Worm (Caenorhabditis elegans) whole organism, L2 larva: ENCODE results near the gene R08E3.3.

Experiments used
- C34F6.9 ChIP-seq: fragments of 150-350 bp; optimal IDR thresholded peaks from 2 replicates; lab custom pipeline; 2014; ENCODE audit warnings: missing biosample characterization, missing genetic modification characterization
- R02D3.7 ChIP-seq: fragments of 150-350 bp; optimal IDR thresholded peaks from 2 replicates; lab custom pipeline; 2014; ENCODE audit warnings: missing biosample characterization, missing genetic modification characterization
- Y55F3AM.14 ChIP-seq: fragments of 200-800 bp; sonication (Bioruptor generic); optimal IDR thresholded peaks from 2 replicates; lab custom pipeline; 2018; ENCODE audit warnings: mild to moderate bottlenecking, missing genetic modification characterization, missing compliant biosample characterization
- alr-1 ChIP-seq: fragments of 150-350 bp; optimal IDR thresholded peaks from 2 replicates; lab custom pipeline; 2014; ENCODE audit warnings: missing biosample characterization, missing genetic modification characterization
- aly-2 ChIP-seq: fragments of 150-350 bp; optimal IDR thresholded peaks from 2 replicates; lab custom pipeline; 2014; ENCODE audit warnings: missing biosample characterization, missing genetic modification characterization
- ama-1 ChIP-seq: fragments of 150-350 bp; optimal IDR thresholded peaks from 2 replicates; lab custom pipeline; 2018; ENCODE audit warnings: inconsistent platforms
- blmp-1 ChIP-seq: sonication (generic microtip); optimal IDR thresholded peaks from 2 replicates; lab custom pipeline; 2017; ENCODE audit warnings: missing genetic modification characterization, mild to moderate bottlenecking, missing compliant biosample characterization, antibody characterized with exemption, moderate library complexity; ENCODE audit not compliant: insufficient read depth
- ceh-16 ChIP-seq: fragments of 150-350 bp; optimal IDR thresholded peaks from 2 replicates; lab custom pipeline; 2014; ENCODE audit warnings: missing biosample characterization, missing genetic modification characterization
- ceh-82 ChIP-seq: fragments of 150-350 bp; optimal IDR thresholded peaks from 2 replicates; lab custom pipeline; 2014; ENCODE audit warnings: missing biosample characterization, missing genetic modification characterization
- crh-2 ChIP-seq: sonication (generic microtip); optimal IDR thresholded peaks from 2 replicates; lab custom pipeline; 2017; ENCODE audit warnings: missing biosample characterization, missing genetic modification characterization
- egl-27 ChIP-seq: sonication (generic microtip); optimal IDR thresholded peaks from 3 replicates; lab custom pipeline; 2017; ENCODE audit warnings: missing biosample characterization, missing genetic modification reagents, missing genetic modification characterization
- elt-1 ChIP-seq: fragments of 150-350 bp; optimal IDR thresholded peaks from 2 replicates; lab custom pipeline; 2014; ENCODE audit warnings: missing biosample characterization, missing genetic modification characterization
- gmeb-1 ChIP-seq: fragments of 150-350 bp; optimal IDR thresholded peaks from 2 replicates; lab custom pipeline; 2014; ENCODE audit warnings: missing biosample characterization, missing genetic modification characterization
- lin-11 ChIP-seq: fragments of 150-350 bp; sonication (generic microtip); optimal IDR thresholded peaks from 2 replicates; lab custom pipeline; 2014; ENCODE audit warnings: missing biosample characterization, missing genetic modification characterization, inconsistent platforms, mixed read lengths
- lin-13 ChIP-seq: fragments of 150-350 bp; optimal IDR thresholded peaks from 2 replicates; lab custom pipeline; 2014; ENCODE audit warnings: missing biosample characterization, missing genetic modification reagents, missing genetic modification characterization
- lin-39 ChIP-seq: fragments of 150-350 bp; optimal IDR thresholded peaks from 2 replicates; lab custom pipeline; 2014; ENCODE audit warnings: missing biosample characterization, missing genetic modification reagents, missing genetic modification characterization
- lsy-2 ChIP-seq, 2 experiments: fragments of 150-350 bp in 1 of 2; sonication (generic microtip) in 1 of 2; optimal IDR thresholded peaks; 2 replicates each; lab custom pipeline; 2014 to 2017; ENCODE audit warnings: missing biosample characterization in 2 of 2, missing genetic modification characterization in 2 of 2
- mab-5 ChIP-seq: fragments of 150-350 bp; optimal IDR thresholded peaks from 2 replicates; lab custom pipeline; 2014; ENCODE audit warnings: missing biosample characterization, missing genetic modification characterization
- mbf-1 ChIP-seq: sonication (generic microtip); optimal IDR thresholded peaks from 2 replicates; lab custom pipeline; 2017; ENCODE audit warnings: missing biosample characterization, missing genetic modification characterization
- mdl-1 ChIP-seq, 2 experiments: fragments of 150-350 bp in 1 of 2; sonication (generic microtip) in 1 of 2; optimal IDR thresholded peaks; 2 replicates each; lab custom pipeline; 2017; ENCODE audit warnings: missing biosample characterization in 2 of 2, missing genetic modification characterization in 2 of 2
- nhr-10 ChIP-seq: sonication (generic microtip); optimal IDR thresholded peaks from 2 replicates; lab custom pipeline; 2017; ENCODE audit warnings: missing biosample characterization, missing genetic modification characterization
- nhr-11 ChIP-seq: fragments of 150-350 bp; optimal IDR thresholded peaks from 2 replicates; lab custom pipeline; 2014; ENCODE audit warnings: missing biosample characterization, missing genetic modification characterization
- nhr-129 ChIP-seq: fragments of 150-350 bp; optimal IDR thresholded peaks from 2 replicates; lab custom pipeline; 2014; ENCODE audit warnings: missing biosample characterization, missing genetic modification characterization
- nhr-21 ChIP-seq: fragments of 150-350 bp; optimal IDR thresholded peaks from 2 replicates; lab custom pipeline; 2014; ENCODE audit warnings: missing biosample characterization, missing genetic modification characterization
- nhr-23 ChIP-seq: fragments of 150-350 bp; optimal IDR thresholded peaks from 2 replicates; lab custom pipeline; 2014; ENCODE audit warnings: missing biosample characterization, missing genetic modification reagents, missing genetic modification characterization
- nhr-237 ChIP-seq: fragments of 150-350 bp; optimal IDR thresholded peaks from 2 replicates; lab custom pipeline; 2014; ENCODE audit warnings: missing biosample characterization, missing genetic modification characterization
- nhr-25 ChIP-seq: fragments of 150-350 bp; sonication (generic microtip); optimal IDR thresholded peaks from 3 replicates; lab custom pipeline; 2014; ENCODE audit warnings: missing biosample characterization, missing genetic modification characterization
- nhr-6 ChIP-seq: fragments of 150-350 bp; optimal IDR thresholded peaks from 2 replicates; lab custom pipeline; 2014; ENCODE audit warnings: missing biosample characterization, missing genetic modification characterization
- nhr-77 ChIP-seq: fragments of 150-350 bp; optimal IDR thresholded peaks from 2 replicates; lab custom pipeline; 2014; ENCODE audit warnings: missing biosample characterization, missing genetic modification characterization
- peb-1 ChIP-seq: fragments of 150-350 bp; optimal IDR thresholded peaks from 2 replicates; lab custom pipeline; 2014; ENCODE audit warnings: missing biosample characterization, missing genetic modification characterization
- sem-4 ChIP-seq: fragments of 150-350 bp; optimal IDR thresholded peaks from 2 replicates; lab custom pipeline; 2014; ENCODE audit warnings: missing biosample characterization, missing genetic modification reagents, missing genetic modification characterization
- skn-1 ChIP-seq: sonication (generic microtip); optimal IDR thresholded peaks from 2 replicates; lab custom pipeline; 2017; ENCODE audit warnings: missing biosample characterization, missing genetic modification characterization
- sma-3 ChIP-seq: sonication (generic microtip); optimal IDR thresholded peaks from 2 replicates; lab custom pipeline; 2016; ENCODE audit warnings: missing genetic modification reagents, missing genetic modification characterization, missing compliant biosample characterization
- sma-9 ChIP-seq, 2 experiments: fragments of 150-350 bp in 1 of 2; sonication (generic microtip) in 1 of 2; optimal IDR thresholded peaks; 2 replicates each; lab custom pipeline; 2014 to 2016; ENCODE audit warnings: missing genetic modification characterization in 2 of 2, mild to moderate bottlenecking in 1 of 2, missing biosample characterization in 1 of 2, missing compliant biosample characterization in 1 of 2, missing genetic modification reagents in 1 of 2, moderate library complexity in 1 of 2
- snpc-4 ChIP-seq: fragments of 150-350 bp; optimal IDR thresholded peaks from 2 replicates; lab custom pipeline; 2014; ENCODE audit warnings: missing biosample characterization, missing genetic modification characterization
- unc-39 ChIP-seq: fragments of 150-350 bp; optimal IDR thresholded peaks from 2 replicates; lab custom pipeline; 2014; ENCODE audit warnings: missing biosample characterization, missing genetic modification characterization
- unc-55 ChIP-seq: fragments of 150-350 bp; sonication (generic microtip); optimal IDR thresholded peaks from 3 replicates; lab custom pipeline; 2014; ENCODE audit warnings: missing biosample characterization, missing genetic modification reagents, missing genetic modification characterization
- unc-62 ChIP-seq: fragments of 150-350 bp; optimal IDR thresholded peaks from 2 replicates; lab custom pipeline; 2014; ENCODE audit warnings: missing biosample characterization, missing genetic modification reagents, missing genetic modification characterization
- ztf-1 ChIP-seq: fragments of 200-800 bp; sonication (Bioruptor generic); conservative IDR thresholded peaks from 2 replicates; pipeline ENCODE4 v1.3.6; 2022; ENCODE audit warnings: missing genetic modification characterization, missing compliant biosample characterization
- ztf-11 ChIP-seq: sonication (generic microtip); optimal IDR thresholded peaks from 2 replicates; lab custom pipeline; 2017; ENCODE audit warnings: missing biosample characterization, missing genetic modification characterization
- ztf-4 ChIP-seq: fragments of 150-350 bp; optimal IDR thresholded peaks from 2 replicates; lab custom pipeline; 2014; ENCODE audit warnings: missing biosample characterization, missing genetic modification characterization

The R08E3.3 gene

DNA sequence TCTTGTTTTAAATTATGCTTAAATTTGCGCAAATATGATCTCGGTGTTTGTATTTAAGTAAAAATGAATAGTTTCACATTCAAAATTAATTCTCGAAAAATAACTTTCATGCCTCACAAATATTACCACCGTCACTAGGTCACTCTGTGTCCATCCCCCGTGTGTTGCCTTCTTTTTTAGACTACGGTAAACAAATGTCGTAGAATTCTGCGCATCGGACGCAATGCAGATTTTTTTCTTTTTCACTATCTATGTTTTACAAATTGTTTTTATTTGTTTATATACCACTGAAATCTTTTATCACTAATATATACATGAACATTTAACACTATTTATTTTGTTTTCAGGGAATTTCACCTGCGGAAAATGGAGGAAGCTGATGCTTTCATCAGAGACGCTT, at the start of gene R08E3.3:
R08E3.3 (plus strand) TSS at position 342 of the 400 bp plus-strand sequence.
- TF ChIP-seq nhr-237 (tag; lab: Kevin White, UChicago) (no peak), Y55F3AM.14 (GFP tag; lab: Kevin White, UChicago) (no peak), nhr-23 (tag; lab: Kevin White, UChicago) (no peak), unc-62 (GFP tag; lab: Kevin White, UChicago) (no peak), nhr-21 (tag; lab: Kevin White, UChicago) (peak; percentile 4), sem-4 (tag; lab: Kevin White, UChicago) (no peak), lin-11 (tag; lab: Kevin White, UChicago) (no peak), blmp-1 (tag; lab: Kevin White, UChicago) (no peak), egl-27 (tag; lab: Kevin White, UChicago) (no peak), ama-1 (lab: Kevin White, UChicago) (no peak), crh-2 (tag; lab: Kevin White, UChicago) (peak; percentile 40), ztf-11 (no peak), nhr-6 (tag; lab: Kevin White, UChicago) (no peak), mbf-1 (tag; lab: Kevin White, UChicago) (no peak), aly-2 (tag; lab: Kevin White, UChicago) (no peak), nhr-25 (no peak), sma-9 (GFP tag; optimal IDR thresholded peaks at IDR 0.05; lab: Kevin White, UChicago) (peak; percentile 9), sma-9 (tag; optimal IDR thresholded peaks at IDR 0.05; lab: Kevin White, UChicago) (no peak), lsy-2 (tag; optimal IDR thresholded peaks at IDR 0.05; lab: Kevin White, UChicago) (peak; percentile 84 to 97), R02D3.7 (tag; lab: Kevin White, UChicago) (no peak), alr-1 (tag; lab: Kevin White, UChicago) (no peak), sma-3 (GFP tag; lab: Kevin White, UChicago) (peak; percentile 3), unc-39 (tag; lab: Kevin White, UChicago) (no peak), nhr-129 (tag; lab: Kevin White, UChicago) (peak; percentile 47), elt-1 (tag; lab: Kevin White, UChicago) (no peak), peb-1 (tag; lab: Kevin White, UChicago) (no peak), C34F6.9 (tag; lab: Kevin White, UChicago) (peak; percentile 41), ztf-4 (no peak), skn-1 (no peak), mab-5 (no peak), ceh-16 (tag; lab: Kevin White, UChicago) (no peak), nhr-11 (tag; lab: Kevin White, UChicago) (no peak), lin-39 (no peak), unc-55 (GFP tag; lab: Kevin White, UChicago) (peak; percentile 43), nhr-10 (no peak), gmeb-1 (tag; lab: Kevin White, UChicago) (peak; percentile 37), snpc-4 (tag; lab: Kevin White, UChicago) (no peak)
- TF ChIP-seq, all 48 proteins: peak for 9

ce11 chrX:4769885-4770284, 48.5 kb upstream of the R08E3.3 start, which contains the start of gene npr-1:
TSS of gene npr-1 (minus strand) at chrX:4769985.
- TF ChIP-seq nhr-77 (tag; lab: Kevin White, UChicago) (no peak), snpc-4 (tag; lab: Kevin White, UChicago) (no peak), Y55F3AM.14 (GFP tag; lab: Kevin White, UChicago) (no peak), ztf-1 (GFP tag; lab: Robert Waterston, UW) (no peak), lin-39 (no peak), lin-11 (tag; lab: Kevin White, UChicago) (no peak), unc-62 (GFP tag; lab: Kevin White, UChicago) (no peak), ceh-82 (tag; lab: Kevin White, UChicago) (no peak)
- TF ChIP-seq, all 48 proteins: peak for 0

DNA sequence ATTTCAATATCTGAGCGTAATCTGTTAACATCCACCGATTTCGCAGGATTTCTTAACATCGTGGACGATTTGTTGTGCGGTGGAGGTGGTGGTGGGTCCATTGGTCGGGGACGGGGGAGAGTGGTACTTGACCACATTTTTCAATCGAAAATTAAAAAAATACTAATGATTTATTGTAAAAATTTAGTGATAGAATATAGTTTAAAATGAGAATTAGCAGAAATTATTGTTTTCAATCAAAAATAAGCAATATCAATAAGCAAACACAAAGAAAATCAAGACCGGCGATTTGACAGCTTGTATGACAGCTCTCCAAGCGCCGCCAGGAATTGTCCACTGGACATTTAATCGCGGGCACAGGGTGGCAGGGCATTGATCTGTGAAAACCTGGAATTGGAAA, 36.2 kb upstream of the R08E3.3 start, which contains the start of gene hum-10:
hum-10 (minus strand) TSS at position 101 of the 400 bp plus-strand sequence.
- TF ChIP-seq nhr-25: no peak
- no peak for TF ChIP-seq blmp-1 (tag; lab: Kevin White, UChicago)
- no peak for TF ChIP-seq ztf-4
- no peak for TF ChIP-seq peb-1 (tag; lab: Kevin White, UChicago)
- no peak for TF ChIP-seq mdl-1 (tag; optimal IDR thresholded peaks at IDR 0.05; lab: Kevin White, UChicago)
- TF ChIP-seq nhr-23 (tag; lab: Kevin White, UChicago): no peak
- TF ChIP-seq lin-13: no peak
- TF ChIP-seq snpc-4 (tag; lab: Kevin White, UChicago): no peak
- TF ChIP-seq mbf-1 (tag; lab: Kevin White, UChicago): no peak
- TF ChIP-seq Y55F3AM.14 (GFP tag; lab: Kevin White, UChicago): no peak
- no peak for TF ChIP-seq sma-3 (GFP tag; lab: Kevin White, UChicago)
- no peak for TF ChIP-seq aly-2 (tag; lab: Kevin White, UChicago)
- TF ChIP-seq lin-39: no peak
- TF ChIP-seq lsy-2 (tag; optimal IDR thresholded peaks at IDR 0.05; lab: Kevin White, UChicago): no peak
- TF ChIP-seq crh-2 (tag; lab: Kevin White, UChicago): no peak
